Fruit fly (Drosophila melanogaster): ENCODE measurements around the gene Vha100-4.

dm6 chr3R:18361694-18362093 is 27.9 kb downstream of the Vha100-4 start, which contains the start of gene hmw:
- TF ChIP-seq brk (GFP tag; optimal IDR thresholded peaks at IDR 0.05) = no peak
- no peak for TF ChIP-seq Rel (GFP tag; optimal IDR thresholded peaks at IDR 0.05)
- TF ChIP-seq Rel (tag; optimal IDR thresholded peaks at IDR 0.05) = no peak

All from whole organism, wandering third instar larva.